Worm (Caenorhabditis elegans) whole organism, L2 larva: ENCODE measurements around the gene Y39A1A.27.

ENCODE experiments used
- C34F6.9 ChIP-seq: fragments of 150-350 bp; optimal IDR thresholded peaks from 2 replicates; lab custom pipeline; 2014; ENCODE audit warnings: missing biosample characterization, missing genetic modification characterization
- F13H6.1 ChIP-seq: sonication (generic microtip); optimal IDR thresholded peaks from 2 replicates; lab custom pipeline; 2016; ENCODE audit warnings: missing genetic modification characterization, missing compliant biosample characterization
- R02D3.7 ChIP-seq: fragments of 150-350 bp; optimal IDR thresholded peaks from 2 replicates; lab custom pipeline; 2014; ENCODE audit warnings: missing biosample characterization, missing genetic modification characterization
- ZK546.5 ChIP-seq: sonication (generic microtip); optimal IDR thresholded peaks from 2 replicates; lab custom pipeline; 2017; ENCODE audit warnings: missing biosample characterization, missing genetic modification characterization
- alr-1 ChIP-seq: fragments of 150-350 bp; optimal IDR thresholded peaks from 2 replicates; lab custom pipeline; 2014; ENCODE audit warnings: missing biosample characterization, missing genetic modification characterization
- ama-1 ChIP-seq: fragments of 150-350 bp; optimal IDR thresholded peaks from 2 replicates; lab custom pipeline; 2018; ENCODE audit warnings: inconsistent platforms
- blmp-1 ChIP-seq: sonication (generic microtip); optimal IDR thresholded peaks from 2 replicates; lab custom pipeline; 2017; ENCODE audit warnings: missing genetic modification characterization, mild to moderate bottlenecking, missing compliant biosample characterization, antibody characterized with exemption, moderate library complexity; ENCODE audit not compliant: insufficient read depth
- ceh-16 ChIP-seq: fragments of 150-350 bp; optimal IDR thresholded peaks from 2 replicates; lab custom pipeline; 2014; ENCODE audit warnings: missing biosample characterization, missing genetic modification characterization
- ceh-82 ChIP-seq: fragments of 150-350 bp; optimal IDR thresholded peaks from 2 replicates; lab custom pipeline; 2014; ENCODE audit warnings: missing biosample characterization, missing genetic modification characterization
- crh-2 ChIP-seq: sonication (generic microtip); optimal IDR thresholded peaks from 2 replicates; lab custom pipeline; 2017; ENCODE audit warnings: missing biosample characterization, missing genetic modification characterization
- elt-1 ChIP-seq: fragments of 150-350 bp; optimal IDR thresholded peaks from 2 replicates; lab custom pipeline; 2014; ENCODE audit warnings: missing biosample characterization, missing genetic modification characterization
- fos-1 ChIP-seq: fragments of 150-350 bp; optimal IDR thresholded peaks from 2 replicates; lab custom pipeline; 2014; ENCODE audit warnings: missing biosample characterization, missing genetic modification characterization
- lin-11 ChIP-seq: fragments of 150-350 bp; sonication (generic microtip); optimal IDR thresholded peaks from 2 replicates; lab custom pipeline; 2014; ENCODE audit warnings: missing biosample characterization, missing genetic modification characterization, inconsistent platforms, mixed read lengths
- lin-13 ChIP-seq: fragments of 150-350 bp; optimal IDR thresholded peaks from 2 replicates; lab custom pipeline; 2014; ENCODE audit warnings: missing biosample characterization, missing genetic modification reagents, missing genetic modification characterization
- lsy-2 ChIP-seq, 2 experiments: fragments of 150-350 bp in 1 of 2; sonication (generic microtip) in 1 of 2; optimal IDR thresholded peaks; 2 replicates each; lab custom pipeline; 2014 to 2017; ENCODE audit warnings: missing biosample characterization in 2 of 2, missing genetic modification characterization in 2 of 2
- mab-5 ChIP-seq: fragments of 150-350 bp; optimal IDR thresholded peaks from 2 replicates; lab custom pipeline; 2014; ENCODE audit warnings: missing biosample characterization, missing genetic modification characterization
- mbf-1 ChIP-seq: sonication (generic microtip); optimal IDR thresholded peaks from 2 replicates; lab custom pipeline; 2017; ENCODE audit warnings: missing biosample characterization, missing genetic modification characterization
- mdl-1 ChIP-seq, 2 experiments: fragments of 150-350 bp in 1 of 2; sonication (generic microtip) in 1 of 2; optimal IDR thresholded peaks; 2 replicates each; lab custom pipeline; 2017; ENCODE audit warnings: missing biosample characterization in 2 of 2, missing genetic modification characterization in 2 of 2
- nhr-10 ChIP-seq: sonication (generic microtip); optimal IDR thresholded peaks from 2 replicates; lab custom pipeline; 2017; ENCODE audit warnings: missing biosample characterization, missing genetic modification characterization
- nhr-11 ChIP-seq: fragments of 150-350 bp; optimal IDR thresholded peaks from 2 replicates; lab custom pipeline; 2014; ENCODE audit warnings: missing biosample characterization, missing genetic modification characterization
- nhr-12 ChIP-seq: fragments of 150-350 bp; optimal IDR thresholded peaks from 2 replicates; lab custom pipeline; 2014; ENCODE audit warnings: missing biosample characterization, missing genetic modification characterization
- nhr-129 ChIP-seq: fragments of 150-350 bp; optimal IDR thresholded peaks from 2 replicates; lab custom pipeline; 2014; ENCODE audit warnings: missing biosample characterization, missing genetic modification characterization
- nhr-21 ChIP-seq: fragments of 150-350 bp; optimal IDR thresholded peaks from 2 replicates; lab custom pipeline; 2014; ENCODE audit warnings: missing biosample characterization, missing genetic modification characterization
- nhr-237 ChIP-seq: fragments of 150-350 bp; optimal IDR thresholded peaks from 2 replicates; lab custom pipeline; 2014; ENCODE audit warnings: missing biosample characterization, missing genetic modification characterization
- nhr-25 ChIP-seq: fragments of 150-350 bp; sonication (generic microtip); optimal IDR thresholded peaks from 3 replicates; lab custom pipeline; 2014; ENCODE audit warnings: missing biosample characterization, missing genetic modification characterization
- nhr-6 ChIP-seq: fragments of 150-350 bp; optimal IDR thresholded peaks from 2 replicates; lab custom pipeline; 2014; ENCODE audit warnings: missing biosample characterization, missing genetic modification characterization
- nhr-77 ChIP-seq: fragments of 150-350 bp; optimal IDR thresholded peaks from 2 replicates; lab custom pipeline; 2014; ENCODE audit warnings: missing biosample characterization, missing genetic modification characterization
- peb-1 ChIP-seq: fragments of 150-350 bp; optimal IDR thresholded peaks from 2 replicates; lab custom pipeline; 2014; ENCODE audit warnings: missing biosample characterization, missing genetic modification characterization
- sem-4 ChIP-seq: fragments of 150-350 bp; optimal IDR thresholded peaks from 2 replicates; lab custom pipeline; 2014; ENCODE audit warnings: missing biosample characterization, missing genetic modification reagents, missing genetic modification characterization
- sma-3 ChIP-seq: sonication (generic microtip); optimal IDR thresholded peaks from 2 replicates; lab custom pipeline; 2016; ENCODE audit warnings: missing genetic modification reagents, missing genetic modification characterization, missing compliant biosample characterization
- sma-9 ChIP-seq, 2 experiments: fragments of 150-350 bp in 1 of 2; sonication (generic microtip) in 1 of 2; optimal IDR thresholded peaks; 2 replicates each; lab custom pipeline; 2014 to 2016; ENCODE audit warnings: missing genetic modification characterization in 2 of 2, mild to moderate bottlenecking in 1 of 2, missing biosample characterization in 1 of 2, missing compliant biosample characterization in 1 of 2, missing genetic modification reagents in 1 of 2, moderate library complexity in 1 of 2
- snpc-4 ChIP-seq: fragments of 150-350 bp; optimal IDR thresholded peaks from 2 replicates; lab custom pipeline; 2014; ENCODE audit warnings: missing biosample characterization, missing genetic modification characterization
- unc-55 ChIP-seq: fragments of 150-350 bp; sonication (generic microtip); optimal IDR thresholded peaks from 3 replicates; lab custom pipeline; 2014; ENCODE audit warnings: missing biosample characterization, missing genetic modification reagents, missing genetic modification characterization
- unc-62 ChIP-seq: fragments of 150-350 bp; optimal IDR thresholded peaks from 2 replicates; lab custom pipeline; 2014; ENCODE audit warnings: missing biosample characterization, missing genetic modification reagents, missing genetic modification characterization
- ztf-1 ChIP-seq: fragments of 200-800 bp; sonication (Bioruptor generic); conservative IDR thresholded peaks from 2 replicates; pipeline ENCODE4 v1.3.6; 2022; ENCODE audit warnings: missing genetic modification characterization, missing compliant biosample characterization
- ztf-11 ChIP-seq: sonication (generic microtip); optimal IDR thresholded peaks from 2 replicates; lab custom pipeline; 2017; ENCODE audit warnings: missing biosample characterization, missing genetic modification characterization
- ztf-4 ChIP-seq: fragments of 150-350 bp; optimal IDR thresholded peaks from 2 replicates; lab custom pipeline; 2014; ENCODE audit warnings: missing biosample characterization, missing genetic modification characterization

The Y39A1A.27 gene

DNA sequence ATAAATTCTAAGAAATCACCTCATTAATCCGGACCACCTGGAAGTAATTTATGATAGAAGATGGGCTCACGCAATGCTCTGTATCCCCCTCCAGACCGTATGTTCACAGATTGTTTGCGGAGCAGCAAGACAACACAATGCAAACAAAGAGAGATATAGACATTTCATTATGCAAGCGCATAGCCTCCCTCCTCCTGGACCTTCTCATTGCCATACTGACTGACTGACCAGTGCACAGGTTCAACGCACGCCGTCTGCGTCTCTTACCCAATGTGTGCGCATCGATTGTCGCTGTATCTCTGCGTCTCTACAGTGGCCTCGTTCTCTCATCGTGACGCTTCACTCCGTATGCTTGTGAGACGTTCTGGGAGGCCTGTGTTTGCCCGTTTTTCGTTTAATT is 12.9 kb downstream of the Y39A1A.27 start (continued):
- no peak for TF ChIP-seq blmp-1
- TF ChIP-seq ZK546.5 (tag; lab: Kevin White, UChicago): no peak
- TF ChIP-seq nhr-237 (tag; lab: Kevin White, UChicago): no peak
- TF ChIP-seq lin-13 (GFP tag; lab: Kevin White, UChicago): no peak
- TF ChIP-seq crh-2 (tag; lab: Kevin White, UChicago): peak; percentile 20
- TF ChIP-seq R02D3.7 (tag; lab: Kevin White, UChicago): no peak
- TF ChIP-seq unc-62: no peak
- TF ChIP-seq nhr-129: peak; percentile 46
- no peak for TF ChIP-seq peb-1 (tag; lab: Kevin White, UChicago)
- TF ChIP-seq ztf-1 (GFP tag; lab: Robert Waterston, UW): no peak
- TF ChIP-seq ama-1: no peak
- TF ChIP-seq ztf-4 (tag; lab: Kevin White, UChicago): no peak
- TF ChIP-seq sma-3: no peak
- no peak for TF ChIP-seq ceh-82 (tag; lab: Kevin White, UChicago)
- no peak for TF ChIP-seq nhr-12 (tag; lab: Kevin White, UChicago)
- TF ChIP-seq nhr-10 (tag; lab: Kevin White, UChicago): no peak
- no peak for TF ChIP-seq nhr-77

DNA sequence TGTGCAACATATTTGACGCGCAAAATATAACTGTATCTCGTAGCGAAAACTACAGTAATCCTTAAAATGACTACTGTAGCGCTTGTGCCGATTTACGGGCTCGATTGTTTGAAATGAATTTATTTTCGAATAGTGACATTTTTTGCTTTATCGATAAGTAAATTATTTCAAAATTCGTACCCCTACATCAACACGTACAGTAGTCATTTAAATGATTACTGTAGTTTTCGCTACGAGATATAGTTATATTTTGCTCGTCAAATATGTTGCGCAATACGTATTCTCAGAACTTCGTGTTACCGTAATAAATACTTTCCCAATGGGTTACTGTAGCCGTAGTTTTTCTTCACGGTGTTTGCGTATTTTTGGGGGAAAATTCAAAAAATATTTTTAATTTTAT is 14.1 kb downstream of the Y39A1A.27 start:
- TF ChIP-seq peb-1 (tag; lab: Kevin White, UChicago): no peak
- TF ChIP-seq elt-1 (tag; lab: Kevin White, UChicago): no peak
- TF ChIP-seq nhr-25 (tag; lab: Kevin White, UChicago): no peak
- TF ChIP-seq nhr-12 (tag; lab: Kevin White, UChicago): no peak
- TF ChIP-seq, all 48 proteins: peak for 0

DNA sequence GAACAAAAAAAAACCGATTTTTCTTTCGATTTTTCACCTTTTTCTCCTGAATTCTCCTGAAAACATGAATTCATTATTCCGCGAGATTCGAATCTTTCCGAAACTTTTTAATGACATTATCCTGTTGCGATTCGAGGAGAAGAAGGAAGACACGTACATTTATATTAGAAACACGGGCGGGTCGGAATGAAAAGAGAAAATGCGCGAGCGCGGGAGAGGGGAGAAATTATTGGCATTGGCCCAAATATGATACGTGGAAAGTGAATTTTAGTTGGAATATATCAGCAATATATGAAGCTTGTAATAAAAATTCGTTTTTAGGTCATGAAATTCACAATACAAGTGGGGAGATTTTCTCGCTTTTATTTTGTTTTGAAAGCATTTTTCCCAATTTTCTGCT is 14.7 kb downstream of the Y39A1A.27 start:
- TF ChIP-seq mab-5 (tag; lab: Kevin White, UChicago) (no peak), C34F6.9 (tag; lab: Kevin White, UChicago) (no peak), fos-1 (tag; lab: Kevin White, UChicago) (no peak), snpc-4 (tag; lab: Kevin White, UChicago) (no peak), lin-11 (tag; lab: Kevin White, UChicago) (no peak), nhr-6 (tag; lab: Kevin White, UChicago) (no peak)

DNA sequence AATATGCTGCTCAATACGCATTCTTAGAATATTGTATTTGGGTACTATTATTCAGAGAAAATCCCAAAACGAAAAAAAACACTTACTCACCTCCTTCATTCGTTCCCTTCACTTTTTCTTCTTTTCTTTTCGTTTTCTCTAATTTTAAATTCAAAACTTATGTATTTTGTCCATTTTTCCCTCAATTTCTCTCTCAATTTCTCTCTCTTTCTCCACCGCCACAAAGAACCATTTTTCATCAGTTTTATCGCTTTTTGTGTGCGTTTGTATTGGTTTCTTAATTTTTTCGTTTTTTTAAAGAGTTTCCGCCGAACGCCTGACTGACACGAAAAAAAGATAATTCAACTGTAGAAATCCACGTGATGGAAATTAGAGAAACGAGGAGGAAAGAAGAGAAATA is 15.9 kb downstream of the Y39A1A.27 start, which contains the start of gene cnt-2:
TSS of gene cnt-2 (plus strand) at position 301 of the 400 bp plus-strand sequence.
- TF ChIP-seq C34F6.9 (tag; lab: Kevin White, UChicago) (no peak), blmp-1 (no peak), ceh-16 (tag; lab: Kevin White, UChicago) (no peak), snpc-4 (tag; lab: Kevin White, UChicago) (no peak), ZK546.5 (tag; lab: Kevin White, UChicago) (no peak), alr-1 (tag; lab: Kevin White, UChicago) (no peak), nhr-6 (tag; lab: Kevin White, UChicago) (no peak), ama-1 (no peak), nhr-11 (no peak), mbf-1 (tag; lab: Kevin White, UChicago) (no peak), ztf-11 (tag; lab: Kevin White, UChicago) (no peak), peb-1 (tag; lab: Kevin White, UChicago) (no peak)

DNA sequence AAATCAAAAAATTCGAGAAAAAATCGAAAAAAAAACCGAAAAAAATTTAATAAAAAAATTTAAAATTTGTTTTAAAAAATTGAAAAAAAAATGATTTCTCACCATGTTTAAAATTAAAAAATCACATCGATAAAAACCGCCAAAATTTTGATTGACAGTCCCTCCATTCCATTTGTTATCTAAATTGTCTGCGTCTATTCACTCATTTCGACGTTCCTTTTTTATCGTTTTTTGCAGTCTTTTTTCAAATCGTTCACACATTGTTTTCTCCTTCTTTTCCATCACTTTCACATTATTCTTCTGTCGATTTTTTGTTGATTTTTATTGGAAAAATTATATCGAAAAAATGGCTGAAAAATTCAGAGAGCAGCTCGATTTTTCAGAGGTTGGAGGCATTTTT is 17.3 kb downstream of the Y39A1A.27 start:
- no peak for TF ChIP-seq lin-13 (GFP tag; lab: Kevin White, UChicago)
- TF ChIP-seq sma-9 (GFP tag; optimal IDR thresholded peaks at IDR 0.05; lab: Kevin White, UChicago): no peak
- TF ChIP-seq sma-9 (tag; optimal IDR thresholded peaks at IDR 0.05; lab: Kevin White, UChicago): no peak
- no peak for TF ChIP-seq blmp-1
- no peak for TF ChIP-seq lsy-2 (tag; optimal IDR thresholded peaks at IDR 0.05; lab: Kevin White, UChicago)
- TF ChIP-seq nhr-25 (tag; lab: Kevin White, UChicago): no peak
- TF ChIP-seq sem-4 (tag; lab: Kevin White, UChicago): no peak
- no peak for TF ChIP-seq unc-62
- no peak for TF ChIP-seq lin-11 (tag; lab: Kevin White, UChicago)
- no peak for TF ChIP-seq ZK546.5 (tag; lab: Kevin White, UChicago)
- no peak for TF ChIP-seq snpc-4 (tag; lab: Kevin White, UChicago)
- no peak for TF ChIP-seq unc-55 (GFP tag; lab: Kevin White, UChicago)
- no peak for TF ChIP-seq ceh-82 (tag; lab: Kevin White, UChicago)
- no peak for TF ChIP-seq mdl-1 (tag; optimal IDR thresholded peaks at IDR 0.05; lab: Kevin White, UChicago)
- no peak for TF ChIP-seq mbf-1 (tag; lab: Kevin White, UChicago)
- TF ChIP-seq F13H6.1 (tag; lab: Kevin White, UChicago): no peak
- TF ChIP-seq sma-3: no peak
- TF ChIP-seq elt-1 (tag; lab: Kevin White, UChicago): no peak
- no peak for TF ChIP-seq nhr-21 (tag; lab: Kevin White, UChicago)
